Worm (Caenorhabditis elegans): ENCODE results near the gene Y32F6A.4.

Gene Y32F6A.4

DNA sequence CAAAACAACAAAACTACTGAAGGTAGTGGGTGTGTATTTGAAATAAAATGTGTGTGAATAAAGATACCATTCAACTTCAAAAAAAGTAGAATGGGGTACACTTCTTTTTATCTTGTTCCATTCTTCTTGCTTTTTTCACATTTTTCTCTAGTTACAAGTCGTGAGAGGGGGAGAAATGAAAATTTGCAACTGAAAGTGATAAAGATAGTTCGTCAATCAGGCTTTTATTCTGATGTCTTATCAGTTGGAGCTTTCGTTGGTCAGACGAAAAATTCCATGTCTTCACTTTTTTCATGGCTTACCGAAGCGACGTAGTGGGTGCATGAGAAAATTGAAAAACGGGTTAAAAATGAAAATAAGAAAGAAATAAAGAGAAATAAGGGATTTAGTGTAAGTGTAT is at the start of gene Y32F6A.4:
Gene Y32F6A.4 (minus strand): TSS at position 347 of the 400 bp plus-strand sequence.
- TF ChIP-seq alr-1 (tag; optimal IDR thresholded peaks at IDR 0.05) (no peak), ama-1 (optimal IDR thresholded peaks at IDR 0.05) (no peak), nhr-6 (tag; optimal IDR thresholded peaks at IDR 0.05) (no peak), fos-1 (tag; optimal IDR thresholded peaks at IDR 0.05) (peak; percentile 51), lin-39 (tag; optimal IDR thresholded peaks at IDR 0.05) (no peak), dmd-4 (tag; optimal IDR thresholded peaks at IDR 0.05) (no peak), nhr-10 (tag; optimal IDR thresholded peaks at IDR 0.05) (no peak), ceh-16 (tag; optimal IDR thresholded peaks at IDR 0.05) (no peak), crh-2 (tag; optimal IDR thresholded peaks at IDR 0.05) (peak; percentile 2), sma-3 (GFP tag; optimal IDR thresholded peaks at IDR 0.05) (no peak), F13H6.1 (tag; optimal IDR thresholded peaks at IDR 0.05) (no peak), gmeb-1 (tag; optimal IDR thresholded peaks at IDR 0.05) (peak; percentile 8), sem-4 (tag; optimal IDR thresholded peaks at IDR 0.05) (no peak), ztf-1 (GFP tag; conservative IDR thresholded peaks at IDR 0.05) (no peak), sma-9 (GFP tag; optimal IDR thresholded peaks at IDR 0.05) (no peak), sma-9 (tag; optimal IDR thresholded peaks at IDR 0.05) (no peak), ztf-4 (tag; optimal IDR thresholded peaks at IDR 0.05) (no peak)

DNA sequence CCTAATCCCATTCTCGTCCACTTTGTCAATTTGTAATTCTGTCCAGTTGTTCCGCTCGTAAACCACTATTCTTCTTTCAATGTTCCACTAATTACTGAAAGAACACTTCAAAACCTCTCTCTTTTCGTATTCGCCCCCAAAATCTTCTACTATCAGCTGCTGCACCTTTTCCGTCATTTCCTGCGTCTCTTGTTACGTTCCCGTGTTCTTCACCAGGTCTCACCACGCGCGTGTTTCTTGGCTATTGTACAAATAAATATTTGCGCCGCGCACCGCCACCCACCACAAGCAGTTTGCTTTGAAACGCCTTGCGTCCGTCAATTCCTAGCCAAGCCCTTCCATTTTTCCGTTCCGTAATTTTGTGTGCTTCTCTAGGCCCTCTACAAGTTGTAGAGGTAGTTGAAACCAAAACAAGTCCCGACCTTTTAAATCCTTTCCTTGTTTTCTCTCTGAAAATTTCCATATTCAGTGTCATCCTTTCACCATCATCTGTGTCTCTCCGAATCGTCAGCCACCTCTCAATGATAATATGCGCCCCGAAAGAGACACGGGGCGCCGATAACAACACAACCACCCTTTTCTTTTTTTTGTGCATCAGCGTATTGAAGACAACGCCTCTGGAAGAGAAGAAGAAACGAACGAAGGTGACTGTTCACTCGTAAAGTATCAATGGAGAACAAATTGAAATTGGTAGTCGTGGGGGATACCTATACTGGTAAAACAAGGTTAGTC is 44.4 kb upstream of the Y32F6A.4 start, which contains the start of the genes crp-1 and Y32F6B.9:
Gene crp-1 (plus strand): TSS at position 468 of the 732 bp plus-strand sequence.
Gene Y32F6B.9 (plus strand): TSS at position 603 of the 732 bp plus-strand sequence.
- TF ChIP-seq ztf-1 (GFP tag; conservative IDR thresholded peaks at IDR 0.05) (no peak), Y55F3AM.14 (GFP tag; optimal IDR thresholded peaks at IDR 0.05) (peak; percentile 32), fos-1 (tag; optimal IDR thresholded peaks at IDR 0.05) (peak; percentile 58)

ce11 chrV:10476864-10477443 is 43.1 kb upstream of the Y32F6A.4 start:
- TF ChIP-seq nhr-10 (tag; optimal IDR thresholded peaks at IDR 0.05) (no peak), ztf-1 (GFP tag; conservative IDR thresholded peaks at IDR 0.05) (no peak), nhr-25 (tag; optimal IDR thresholded peaks at IDR 0.05) (peak; percentile 12), alr-1 (tag; optimal IDR thresholded peaks at IDR 0.05) (no peak), C34F6.9 (tag; optimal IDR thresholded peaks at IDR 0.05) (peak; percentile 23), ama-1 (optimal IDR thresholded peaks at IDR 0.05) (peak; percentile 87), nhr-6 (tag; optimal IDR thresholded peaks at IDR 0.05) (no peak), lsy-2 (tag; optimal IDR thresholded peaks at IDR 0.05) (peak in 1 of 2 experiments; percentile 4), lin-39 (tag; optimal IDR thresholded peaks at IDR 0.05) (no peak), nhr-77 (tag; optimal IDR thresholded peaks at IDR 0.05) (no peak), mdl-1 (tag; optimal IDR thresholded peaks at IDR 0.05) (no peak), nhr-12 (tag; optimal IDR thresholded peaks at IDR 0.05) (no peak), nhr-129 (tag; optimal IDR thresholded peaks at IDR 0.05) (peak; percentile 65), F13H6.1 (tag; optimal IDR thresholded peaks at IDR 0.05) (no peak), nhr-11 (tag; optimal IDR thresholded peaks at IDR 0.05) (no peak), ceh-16 (tag; optimal IDR thresholded peaks at IDR 0.05) (no peak), sma-9 (GFP tag; optimal IDR thresholded peaks at IDR 0.05) (no peak), sma-9 (tag; optimal IDR thresholded peaks at IDR 0.05) (no peak), Y55F3AM.14 (GFP tag; optimal IDR thresholded peaks at IDR 0.05) (peak; percentile 50), ztf-11 (tag; optimal IDR thresholded peaks at IDR 0.05) (no peak), fos-1 (tag; optimal IDR thresholded peaks at IDR 0.05) (no peak), peb-1 (tag; optimal IDR thresholded peaks at IDR 0.05) (no peak)

- TF ChIP-seq nhr-23 (tag; optimal IDR thresholded peaks at IDR 0.05): no peak
- TF ChIP-seq C34F6.9 (tag; optimal IDR thresholded peaks at IDR 0.05): no peak
- no peak for TF ChIP-seq ztf-1 (GFP tag; conservative IDR thresholded peaks at IDR 0.05)
- no peak for TF ChIP-seq nhr-25 (tag; optimal IDR thresholded peaks at IDR 0.05)
- TF ChIP-seq lin-39 (tag; optimal IDR thresholded peaks at IDR 0.05): no peak
- TF ChIP-seq elt-1 (tag; optimal IDR thresholded peaks at IDR 0.05): no peak
- no peak for TF ChIP-seq aly-2 (tag; optimal IDR thresholded peaks at IDR 0.05)
- no peak for TF ChIP-seq zag-1 (tag; optimal IDR thresholded peaks at IDR 0.05)
- no peak for TF ChIP-seq nhr-77 (tag; optimal IDR thresholded peaks at IDR 0.05)
- no peak for TF ChIP-seq sma-3 (GFP tag; optimal IDR thresholded peaks at IDR 0.05)
These were observed 41.6 kb upstream of the Y32F6A.4 start for ce11 chrV:10475421-10475820.

DNA sequence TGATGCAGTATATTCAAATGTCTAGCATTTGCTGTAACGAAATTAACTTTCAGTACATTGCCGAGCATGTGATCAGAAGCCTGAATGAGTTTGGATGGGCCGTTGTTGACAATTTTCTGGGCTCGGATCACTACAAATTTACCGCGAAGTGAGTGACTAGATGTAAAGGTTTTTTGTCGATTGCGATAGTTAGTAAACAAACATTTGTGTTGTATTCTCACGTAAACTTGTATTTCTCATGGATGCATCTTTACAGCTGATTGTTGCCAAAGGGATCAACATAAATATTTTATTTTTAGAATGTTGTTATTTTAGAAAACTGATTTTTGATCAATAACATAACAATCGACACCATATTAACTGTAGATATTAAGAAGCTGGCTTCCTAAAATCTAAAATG is 40.2 kb upstream of the Y32F6A.4 start:
- no peak for TF ChIP-seq lsy-2 (tag; optimal IDR thresholded peaks at IDR 0.05)
- TF ChIP-seq fos-1 (tag; optimal IDR thresholded peaks at IDR 0.05): no peak
- TF ChIP-seq alr-1 (tag; optimal IDR thresholded peaks at IDR 0.05): no peak
- TF ChIP-seq ztf-4 (tag; optimal IDR thresholded peaks at IDR 0.05): no peak
- TF ChIP-seq nhr-25 (tag; optimal IDR thresholded peaks at IDR 0.05): no peak
- no peak for TF ChIP-seq nhr-12 (tag; optimal IDR thresholded peaks at IDR 0.05)
- no peak for TF ChIP-seq nhr-23 (tag; optimal IDR thresholded peaks at IDR 0.05)
- no peak for TF ChIP-seq sma-3 (GFP tag; optimal IDR thresholded peaks at IDR 0.05)
- no peak for TF ChIP-seq mab-5 (tag; optimal IDR thresholded peaks at IDR 0.05)
